Fruit fly (Drosophila melanogaster): ENCODE data around the gene CG13021.

The CG13021 gene

dm6 chrX:3482119-3483014 lies 31.7 kb upstream of the CG13021 start, which contains the start of the genes CG10804 and CG10802 (continued):
- TF ChIP-seq CG10669 (GFP tag; optimal IDR thresholded peaks at IDR 0.05) (no peak), OdsH (GFP tag; optimal IDR thresholded peaks at IDR 0.05) (peak; percentile 70), topi (GFP tag; optimal IDR thresholded peaks at IDR 0.05) (peak; percentile 76), fkh (GFP tag; optimal IDR thresholded peaks at IDR 0.05) (no peak), svp (GFP tag) (peak; percentile 70), lz (GFP tag; optimal IDR thresholded peaks at IDR 0.05) (peak; percentile 83), dac (GFP tag; optimal IDR thresholded peaks at IDR 0.05) (peak; percentile 19), Hr4 (GFP tag; optimal IDR thresholded peaks at IDR 0.05) (peak; percentile 74), CG3032 (tag; optimal IDR thresholded peaks at IDR 0.05) (peak; percentile 60), Gug (GFP tag; IDR thresholded peaks at IDR 0.05) (peak; percentile 69), CG6792 (GFP tag; optimal IDR thresholded peaks at IDR 0.05) (peak; percentile 55), Eip75B (GFP tag; optimal IDR thresholded peaks at IDR 0.05) (no peak), Eip93F (GFP tag; optimal IDR thresholded peaks at IDR 0.05) (no peak), Smox (GFP tag; optimal IDR thresholded peaks at IDR 0.05) (peak; percentile 60), CG8319 (GFP tag; optimal IDR thresholded peaks at IDR 0.05) (peak; percentile 59), achi (GFP tag; optimal IDR thresholded peaks at IDR 0.05) (peak; percentile 50), Ets96B (tag; optimal IDR thresholded peaks at IDR 0.05) (peak; percentile 50), Sox14 (GFP tag; optimal IDR thresholded peaks at IDR 0.05) (peak; percentile 76), CG6854 (GFP tag; optimal IDR thresholded peaks at IDR 0.05) (no peak), Blimp-1 (GFP tag; optimal IDR thresholded peaks at IDR 0.05) (no peak), CG32006 (GFP tag; optimal IDR thresholded peaks at IDR 0.05) (no peak), Sox102F (GFP tag; optimal IDR thresholded peaks at IDR 0.05) (no peak), Met (GFP tag; optimal IDR thresholded peaks at IDR 0.05) (peak; percentile 75), CG6808 (GFP tag; optimal IDR thresholded peaks at IDR 0.05) (no peak), salr (GFP tag; optimal IDR thresholded peaks at IDR 0.05) (peak in 1 of 2 experiments; percentile 65)

- TF ChIP-seq OdsH (GFP tag; optimal IDR thresholded peaks at IDR 0.05), result no peak
- no peak for TF ChIP-seq Hr38 (GFP tag; optimal IDR thresholded peaks at IDR 0.05)
- TF ChIP-seq CG10631 (GFP tag; optimal IDR thresholded peaks at IDR 0.05), result peak; percentile 13
- peak; percentile 40 for TF ChIP-seq esn (GFP tag; optimal IDR thresholded peaks at IDR 0.05)
- peak; percentile 2 for TF ChIP-seq Hr39 (GFP tag; optimal IDR thresholded peaks at IDR 0.05)
- TF ChIP-seq Ets21C (GFP tag; optimal IDR thresholded peaks at IDR 0.05), result peak; percentile 11
- TF ChIP-seq svp (GFP tag), result peak; percentile 78
- TF ChIP-seq Sox102F (GFP tag; optimal IDR thresholded peaks at IDR 0.05), result no peak
- TF ChIP-seq Eip78C (GFP tag), result peak; percentile 32
- peak; percentile 11 for TF ChIP-seq CG31627 (GFP tag; optimal IDR thresholded peaks at IDR 0.05)
- no peak for TF ChIP-seq fd85E (GFP tag; optimal IDR thresholded peaks at IDR 0.05)
- no peak for TF ChIP-seq achi (GFP tag; optimal IDR thresholded peaks at IDR 0.05)
- no peak for TF ChIP-seq acj6 (GFP tag; optimal IDR thresholded peaks at IDR 0.05)
- no peak for TF ChIP-seq vri (GFP tag; optimal IDR thresholded peaks at IDR 0.05)
- no peak for TF ChIP-seq dac (GFP tag; optimal IDR thresholded peaks at IDR 0.05)
- no peak for TF ChIP-seq Smox (GFP tag; optimal IDR thresholded peaks at IDR 0.05)
- peak; percentile 23 for TF ChIP-seq lz (GFP tag; optimal IDR thresholded peaks at IDR 0.05)
These were observed 28.8 kb upstream of the CG13021 start, which contains the start of the genes CG14270 and CG10803 for dm6 chrX:3485304-3485703. CG14270 (minus strand) TSS chrX:3485378. CG10803 (plus strand) TSS chrX:3485650.

- TF ChIP-seq Gug (GFP tag; IDR thresholded peaks at IDR 0.05) (no peak), fkh (GFP tag; optimal IDR thresholded peaks at IDR 0.05) (no peak), net (GFP tag; optimal IDR thresholded peaks at IDR 0.05) (no peak), CG8119 (GFP tag; IDR thresholded peaks at IDR 0.05) (no peak), CG16779 (tag; optimal IDR thresholded peaks at IDR 0.05) (no peak), CG4318 (GFP tag; optimal IDR thresholded peaks at IDR 0.05) (no peak), svp (GFP tag) (no peak), Sox102F (GFP tag; optimal IDR thresholded peaks at IDR 0.05) (no peak), Eip93F (GFP tag; optimal IDR thresholded peaks at IDR 0.05) (no peak), CG10631 (GFP tag; optimal IDR thresholded peaks at IDR 0.05) (no peak), Sox14 (GFP tag; optimal IDR thresholded peaks at IDR 0.05) (no peak), CG11902 (GFP tag; optimal IDR thresholded peaks at IDR 0.05) (no peak)
These were observed 28.2 kb upstream of the CG13021 start for dm6 chrX:3485871-3486270.
